Worm (Caenorhabditis elegans) whole organism, mixed stage, embryonic: ENCODE results near the gene F35E8.7.

Experiments
- cnd-1 ChIP-seq: fragments of 200-800 bp; sonication (Bioruptor generic); optimal IDR thresholded peaks from 2 replicates; lab custom pipeline; 2018; ENCODE audit warnings: mild to moderate bottlenecking, missing genetic modification characterization, missing compliant biosample characterization
- elt-3 ChIP-seq: fragments of 150-350 bp; optimal IDR thresholded peaks from 2 replicates; lab custom pipeline; 2014; ENCODE audit warnings: missing biosample characterization, missing genetic modification characterization
- ham-2 ChIP-seq: fragments of 200-800 bp; sonication (Bioruptor generic); optimal IDR thresholded peaks from 2 replicates; lab custom pipeline; 2018; ENCODE audit warnings: mild to moderate bottlenecking, missing genetic modification characterization, missing compliant biosample characterization
- lin-13 ChIP-seq: fragments of 150-350 bp; optimal IDR thresholded peaks from 2 replicates; lab custom pipeline; 2014; ENCODE audit warnings: missing biosample characterization, missing genetic modification characterization
- unc-62 ChIP-seq: fragments of 150-350 bp; optimal IDR thresholded peaks from 2 replicates; lab custom pipeline; 2014; ENCODE audit warnings: missing biosample characterization, missing genetic modification reagents, missing genetic modification characterization

DNA sequence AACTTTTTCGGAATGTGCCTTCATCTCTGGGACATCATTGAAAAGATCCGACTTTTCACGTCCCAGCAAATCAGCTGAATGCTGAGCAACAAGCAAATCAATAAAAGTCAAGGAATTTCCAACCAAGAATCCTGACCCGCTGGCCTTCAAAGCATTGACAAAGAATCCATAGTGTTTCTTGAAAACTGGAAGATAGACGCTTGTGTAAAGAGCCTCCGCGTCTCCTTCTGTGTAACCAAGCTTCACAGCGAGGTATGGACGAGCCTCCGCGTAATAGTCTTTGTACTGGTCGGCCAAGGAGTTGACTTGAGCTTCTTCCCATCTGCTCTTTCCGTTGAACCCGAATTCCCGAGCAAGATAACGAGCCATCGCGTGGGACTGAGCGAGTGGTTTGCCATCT lies 1.5 kb downstream of the F35E8.7 start:
- TF ChIP-seq ham-2 (GFP tag; lab: Kevin White, UChicago) (no peak), elt-3 (tag; lab: Kevin White, UChicago) (no peak), lin-13 (tag; lab: Kevin White, UChicago) (no peak), unc-62 (GFP tag; lab: Kevin White, UChicago) (no peak), cnd-1 (tag; lab: Kevin White, UChicago) (no peak)
